Worm (Caenorhabditis elegans) whole organism, young adult: Measurements from ENCODE around the gene dyf-7.

Source experiments
- C17E4.6 ChIP-seq: fragments of 200-800 bp; sonication (Bioruptor generic); IDR thresholded peaks from 2 replicates; pipeline ENCODE4 v1.3.6; 2022; ENCODE audit warnings: missing genetic modification reagents, missing genetic modification characterization, missing compliant biosample characterization
- F23B12.7 ChIP-seq: sonication (generic microtip); optimal IDR thresholded peaks from 2 replicates; lab custom pipeline; 2017; ENCODE audit warnings: missing genetic modification characterization, mild to moderate bottlenecking, missing compliant biosample characterization, antibody characterized with exemption, moderate library complexity; ENCODE audit not compliant: insufficient read depth
- F37B4.10 ChIP-seq: fragments of 200-800 bp; sonication (Bioruptor generic); IDR thresholded peaks from 2 replicates; pipeline ENCODE4 v1.3.6; 2022; ENCODE audit warnings: missing genetic modification characterization, missing compliant biosample characterization
- K11D2.4 ChIP-seq: fragments of 200-800 bp; sonication (Bioruptor generic); IDR thresholded peaks from 2 replicates; pipeline ENCODE4 v1.3.6; 2022; ENCODE audit warnings: missing genetic modification reagents, missing genetic modification characterization, missing compliant biosample characterization
- T07F8.4 ChIP-seq: sonication (generic microtip); optimal IDR thresholded peaks from 2 replicates; lab custom pipeline; 2016; ENCODE audit warnings: mild to moderate bottlenecking, missing genetic modification characterization, moderate library complexity, missing compliant biosample characterization
- Y56A3A.18 ChIP-seq: fragments of 200-800 bp; sonication (Bioruptor generic); IDR thresholded peaks from 2 replicates; pipeline ENCODE4 v1.3.6; 2022; ENCODE audit warnings: missing genetic modification reagents, missing genetic modification characterization, missing compliant biosample characterization
- Y67H2A.10 ChIP-seq: fragments of 200-800 bp; sonication (Bioruptor generic); conservative IDR thresholded peaks from 2 replicates; pipeline ENCODE4 v1.3.6; 2022; ENCODE audit warnings: missing genetic modification reagents, missing genetic modification characterization, missing compliant biosample characterization
- Y95B8A.8 ChIP-seq: fragments of 200-800 bp; sonication (Bioruptor generic); IDR thresholded peaks from 2 replicates; pipeline ENCODE4 v1.3.6; 2022; ENCODE audit warnings: missing genetic modification reagents, missing genetic modification characterization, missing compliant biosample characterization
- aptf-2 ChIP-seq: fragments of 200-800 bp; sonication (Bioruptor generic); conservative IDR thresholded peaks from 2 replicates; pipeline ENCODE4 v1.3.6; 2022; ENCODE audit warnings: missing genetic modification reagents, missing genetic modification characterization, missing compliant biosample characterization
- attf-3 ChIP-seq: fragments of 200-800 bp; sonication (Bioruptor generic); conservative IDR thresholded peaks from 2 replicates; pipeline ENCODE4 v1.3.6; 2022; ENCODE audit warnings: missing genetic modification reagents, missing genetic modification characterization, missing compliant biosample characterization
- attf-5 ChIP-seq: fragments of 200-800 bp; sonication (Bioruptor generic); optimal IDR thresholded peaks from 2 replicates; lab custom pipeline; 2018; ENCODE audit warnings: mild to moderate bottlenecking, missing genetic modification characterization, missing compliant biosample characterization
- attf-6 ChIP-seq: fragments of 200-800 bp; sonication (Bioruptor generic); IDR thresholded peaks from 2 replicates; pipeline ENCODE4 v1.3.6; 2022; ENCODE audit warnings: missing genetic modification reagents, missing genetic modification characterization, missing compliant biosample characterization
- bed-1 ChIP-seq: fragments of 200-800 bp; sonication (Bioruptor generic); IDR thresholded peaks from 2 replicates; pipeline ENCODE4 v1.3.6; 2022; ENCODE audit warnings: missing genetic modification reagents, missing genetic modification characterization, missing compliant biosample characterization
- cebp-1 ChIP-seq, 2 experiments: fragments of 200-800 bp in 1 of 2; sonication (Bioruptor generic) in 1 of 2; sonication (generic microtip) in 1 of 2; IDR thresholded peaks in 1 of 2; optimal IDR thresholded peaks in 1 of 2; 2 replicates each; pipeline versions ENCODE4 v1.3.6 to Lab custom; 2017 to 2022; ENCODE audit warnings: missing compliant biosample characterization in 2 of 2, missing genetic modification characterization in 2 of 2, mild to moderate bottlenecking in 1 of 2, missing genetic modification reagents in 1 of 2, moderate library complexity in 1 of 2
- ceh-27 ChIP-seq: fragments of 200-800 bp; sonication (Bioruptor generic); optimal IDR thresholded peaks from 2 replicates; lab custom pipeline; 2018; ENCODE audit warnings: mild to moderate bottlenecking, missing genetic modification characterization, moderate library complexity, missing compliant biosample characterization
- ceh-58 ChIP-seq: fragments of 200-800 bp; sonication (Bioruptor generic); IDR thresholded peaks from 2 replicates; pipeline ENCODE4 v1.3.6; 2022; ENCODE audit warnings: missing genetic modification characterization, missing compliant biosample characterization
- ceh-91 ChIP-seq: fragments of 200-800 bp; sonication (Bioruptor generic); IDR thresholded peaks from 2 replicates; pipeline ENCODE4 v1.3.6; 2022; ENCODE audit warnings: missing genetic modification reagents, missing genetic modification characterization, missing compliant biosample characterization
- dpff-1 ChIP-seq: sonication (generic microtip); optimal IDR thresholded peaks from 2 replicates; lab custom pipeline; 2017; ENCODE audit warnings: mild to moderate bottlenecking, missing genetic modification characterization, missing compliant biosample characterization
- efl-1 ChIP-seq: fragments of 150-350 bp; optimal IDR thresholded peaks from 2 replicates; lab custom pipeline; 2014; ENCODE audit warnings: missing biosample characterization, missing genetic modification reagents, missing genetic modification characterization
- egl-44 ChIP-seq: fragments of 200-800 bp; sonication (Bioruptor generic); IDR thresholded peaks from 2 replicates; pipeline ENCODE4 v1.3.6; 2022; ENCODE audit warnings: missing genetic modification reagents, missing genetic modification characterization, missing compliant biosample characterization
- egrh-3 ChIP-seq: fragments of 200-800 bp; sonication (Bioruptor generic); IDR thresholded peaks from 2 replicates; pipeline ENCODE4 v1.3.6; 2022; ENCODE audit warnings: missing genetic modification reagents, missing genetic modification characterization, missing compliant biosample characterization
- ekl-4 ChIP-seq: fragments of 200-800 bp; sonication (Bioruptor generic); IDR thresholded peaks from 2 replicates; pipeline ENCODE4 v1.3.6; 2022; ENCODE audit warnings: missing genetic modification reagents, missing genetic modification characterization, missing compliant biosample characterization
- ets-4 ChIP-seq: fragments of 200-800 bp; sonication (Bioruptor generic); optimal IDR thresholded peaks from 2 replicates; lab custom pipeline; 2018; ENCODE audit warnings: mild to moderate bottlenecking, missing genetic modification characterization, missing compliant biosample characterization
- gei-17 ChIP-seq: fragments of 200-800 bp; sonication (Bioruptor generic); optimal IDR thresholded peaks from 2 replicates; lab custom pipeline; 2018; ENCODE audit warnings: mild to moderate bottlenecking, missing genetic modification characterization, missing compliant biosample characterization
- hsf-1 ChIP-seq: fragments of 200-800 bp; sonication (Bioruptor generic); IDR thresholded peaks from 2 replicates; pipeline ENCODE4 v1.3.6; 2022; ENCODE audit warnings: missing genetic modification reagents, missing genetic modification characterization, missing compliant biosample characterization
- let-526 ChIP-seq: fragments of 200-800 bp; sonication (Bioruptor generic); IDR thresholded peaks from 2 replicates; pipeline ENCODE4 v1.3.6; 2022; ENCODE audit warnings: missing genetic modification reagents, missing genetic modification characterization, missing compliant biosample characterization
- lin-26 ChIP-seq: fragments of 200-800 bp; sonication (Bioruptor generic); IDR thresholded peaks from 2 replicates; pipeline ENCODE4 v1.3.6; 2022; ENCODE audit warnings: missing genetic modification reagents, missing genetic modification characterization, missing compliant biosample characterization
- lin-35 ChIP-seq, 3 experiments: fragments of 150-350 bp in 2 of 3; sonication (generic microtip) in 1 of 3; optimal IDR thresholded peaks; 2 replicates each; lab custom pipeline; 2014 to 2018; ENCODE audit warnings: missing biosample characterization in 3 of 3, missing genetic modification characterization in 3 of 3, missing genetic modification reagents in 3 of 3
- lin-40 ChIP-seq: sonication (generic microtip); optimal IDR thresholded peaks from 2 replicates; lab custom pipeline; 2016; ENCODE audit warnings: missing genetic modification characterization, mild to moderate bottlenecking, missing compliant biosample characterization, missing genotype, missing genetic modification reagents
- lin-54 ChIP-seq: fragments of 200-800 bp; sonication (Bioruptor generic); optimal IDR thresholded peaks from 2 replicates; lab custom pipeline; 2018; ENCODE audit warnings: mild to moderate bottlenecking, missing genetic modification characterization, missing compliant biosample characterization
- madf-3 ChIP-seq: fragments of 200-800 bp; sonication (Bioruptor generic); IDR thresholded peaks from 2 replicates; pipeline ENCODE4 v1.3.6; 2022; ENCODE audit warnings: missing genetic modification reagents, missing genetic modification characterization, missing compliant biosample characterization
- mcd-1 ChIP-seq: fragments of 200-800 bp; sonication (Bioruptor generic); IDR thresholded peaks from 2 replicates; pipeline ENCODE4 v1.3.6; 2022; ENCODE audit warnings: missing genetic modification reagents, missing genetic modification characterization, missing compliant biosample characterization
- nfyb-1 ChIP-seq: fragments of 200-800 bp; sonication (Bioruptor generic); IDR thresholded peaks from 2 replicates; pipeline ENCODE4 v1.3.6; 2022; ENCODE audit warnings: missing genetic modification reagents, missing genetic modification characterization, missing compliant biosample characterization
- nhr-179 ChIP-seq: sonication (generic microtip); optimal IDR thresholded peaks from 2 replicates; lab custom pipeline; 2016; ENCODE audit warnings: mild to moderate bottlenecking, missing genetic modification characterization, missing compliant biosample characterization
- nhr-80 ChIP-seq: sonication (generic microtip); optimal IDR thresholded peaks from 2 replicates; lab custom pipeline; 2016; ENCODE audit warnings: missing genetic modification characterization, missing compliant biosample characterization
- rcor-1 ChIP-seq: fragments of 200-800 bp; sonication (Bioruptor generic); IDR thresholded peaks from 2 replicates; pipeline ENCODE4 v1.3.6; 2022; ENCODE audit warnings: missing genetic modification reagents, missing genetic modification characterization, missing compliant biosample characterization
- repo-1 ChIP-seq: sonication (generic microtip); optimal IDR thresholded peaks from 2 replicates; lab custom pipeline; 2017; ENCODE audit warnings: mild to moderate bottlenecking, missing genetic modification characterization, missing compliant biosample characterization
- rpc-1 ChIP-seq, 2 experiments: fragments of 150-350 bp in 1 of 2; sonication (generic microtip) in 1 of 2; optimal IDR thresholded peaks; 2 replicates each; lab custom pipeline; 2014 to 2018; ENCODE audit warnings: missing biosample characterization in 1 of 2, missing genetic modification characterization in 1 of 2, missing genetic modification reagents in 1 of 2, missing genotype in 1 of 2
- snpc-4 ChIP-seq, 5 experiments: fragments of 150-350 bp in 1 of 5; sonication (generic microtip) in 4 of 5; optimal IDR thresholded peaks; 2 replicates each; lab custom pipeline; 2014 to 2018; ENCODE audit warnings: missing genetic modification characterization in 5 of 5, missing biosample characterization in 3 of 5, antibody characterized with exemption in 2 of 5, mild to moderate bottlenecking in 2 of 5, missing compliant biosample characterization in 2 of 5, missing genotype in 2 of 5, moderate library complexity in 2 of 5, missing genetic modification reagents in 1 of 5
- somi-1 ChIP-seq: fragments of 200-800 bp; sonication (Bioruptor generic); optimal IDR thresholded peaks from 2 replicates; lab custom pipeline; 2018; ENCODE audit warnings: mild to moderate bottlenecking, missing genetic modification characterization, missing compliant biosample characterization
- sptf-2 ChIP-seq: fragments of 200-800 bp; sonication (Bioruptor generic); optimal IDR thresholded peaks from 2 replicates; lab custom pipeline; 2018; ENCODE audit warnings: mild to moderate bottlenecking, missing genetic modification characterization, missing compliant biosample characterization

Gene dyf-7

ce11 chrX:9702790-9703189, 4.3 kb downstream of the dyf-7 start:
- TF ChIP-seq nfyb-1 (GFP tag; lab: Robert Waterston, UW) (no peak), Y67H2A.10 (GFP tag; lab: Robert Waterston, UW) (no peak), dpff-1 (tag; lab: Kevin White, UChicago) (no peak), nhr-179 (tag; lab: Kevin White, UChicago) (no peak), attf-5 (no peak), rcor-1 (GFP tag; lab: Robert Waterston, UW) (no peak), ceh-91 (GFP tag; lab: Robert Waterston, UW) (no peak), Y56A3A.18 (GFP tag; lab: Robert Waterston, UW) (no peak), gei-17 (GFP tag; lab: Kevin White, UChicago) (no peak), lin-35 (GFP tag; optimal IDR thresholded peaks at IDR 0.05; lab: Kevin White, UChicago) (no peak), ekl-4 (GFP tag; lab: Robert Waterston, UW) (no peak), bed-1 (no peak), F37B4.10 (GFP tag; lab: Robert Waterston, UW) (no peak), repo-1 (no peak), madf-3 (GFP tag; lab: Robert Waterston, UW) (no peak), sptf-2 (GFP tag; lab: Kevin White, UChicago) (no peak), egrh-3 (GFP tag; lab: Robert Waterston, UW) (no peak), T07F8.4 (no peak), egl-44 (GFP tag; lab: Robert Waterston, UW) (no peak), hsf-1 (GFP tag; lab: Robert Waterston, UW) (no peak)
- TF ChIP-seq, all 124 proteins: peak for 0

ce11 chrX:9705257-9706035, 7.0 kb downstream of the dyf-7 start:
- peak in 1 of 3 experiments; percentile 68 for TF ChIP-seq lin-35 (GFP tag; optimal IDR thresholded peaks at IDR 0.05; lab: Kevin White, UChicago)
- no peak for TF ChIP-seq lin-40 (tag; lab: Kevin White, UChicago)
- TF ChIP-seq somi-1, result no peak
- TF ChIP-seq efl-1 (GFP tag; lab: Kevin White, UChicago), result no peak
- TF ChIP-seq ets-4 (GFP tag; lab: Kevin White, UChicago), result no peak
- no peak for TF ChIP-seq mcd-1 (GFP tag; lab: Robert Waterston, UW)
- no peak for TF ChIP-seq lin-54 (GFP tag; lab: Kevin White, UChicago)
- no peak for TF ChIP-seq let-526 (GFP tag; lab: Robert Waterston, UW)
- no peak for TF ChIP-seq aptf-2 (GFP tag; lab: Robert Waterston, UW)
- peak; percentile 79 for TF ChIP-seq cebp-1 (GFP tag; IDR thresholded peaks at IDR 0.05; lab: Robert Waterston, UW)
- peak; percentile 96 for TF ChIP-seq cebp-1 (tag; optimal IDR thresholded peaks at IDR 0.05; lab: Kevin White, UChicago)
- TF ChIP-seq Y67H2A.10 (GFP tag; lab: Robert Waterston, UW), result no peak
- TF ChIP-seq F23B12.7 (tag; lab: Kevin White, UChicago), result no peak
- TF ChIP-seq nhr-80, result no peak
- no peak for TF ChIP-seq ceh-27 (GFP tag; lab: Kevin White, UChicago)
- no peak for TF ChIP-seq ceh-58 (GFP tag; lab: Robert Waterston, UW)
- TF ChIP-seq, all 124 proteins: peak for 2

- TF ChIP-seq K11D2.4 (GFP tag; lab: Robert Waterston, UW) (no peak), lin-26 (GFP tag; lab: Robert Waterston, UW) (no peak), C17E4.6 (no peak), Y95B8A.8 (GFP tag; lab: Robert Waterston, UW) (no peak), snpc-4 (GFP tag; optimal IDR thresholded peaks at IDR 0.05; lab: Kevin White, UChicago) (no peak), snpc-4 (tag; optimal IDR thresholded peaks at IDR 0.05; lab: Kevin White, UChicago) (no peak), rpc-1 (optimal IDR thresholded peaks at IDR 0.05; lab: Kevin White, UChicago) (no peak), rpc-1 (tag; optimal IDR thresholded peaks at IDR 0.05; lab: Kevin White, UChicago) (no peak), attf-5 (no peak), attf-3 (GFP tag; lab: Robert Waterston, UW) (no peak), attf-6 (no peak)
Measured at ce11 chrX:9706084-9706483, 7.6 kb downstream of the dyf-7 start, which contains the start of gene F15G9.1. F15G9.1 (plus strand) TSS chrX:9706384.
